Worm (Caenorhabditis elegans) whole organism, L2 larva: ENCODE measurements around the gene flp-25.

Experiments
- C34F6.9 ChIP-seq: fragments of 150-350 bp; optimal IDR thresholded peaks from 2 replicates; lab custom pipeline; 2014; ENCODE audit warnings: missing biosample characterization, missing genetic modification characterization
- F13H6.1 ChIP-seq: sonication (generic microtip); optimal IDR thresholded peaks from 2 replicates; lab custom pipeline; 2016; ENCODE audit warnings: missing genetic modification characterization, missing compliant biosample characterization
- R02D3.7 ChIP-seq: fragments of 150-350 bp; optimal IDR thresholded peaks from 2 replicates; lab custom pipeline; 2014; ENCODE audit warnings: missing biosample characterization, missing genetic modification characterization
- Y55F3AM.14 ChIP-seq: fragments of 200-800 bp; sonication (Bioruptor generic); optimal IDR thresholded peaks from 2 replicates; lab custom pipeline; 2018; ENCODE audit warnings: mild to moderate bottlenecking, missing genetic modification characterization, missing compliant biosample characterization
- ZK546.5 ChIP-seq: sonication (generic microtip); optimal IDR thresholded peaks from 2 replicates; lab custom pipeline; 2017; ENCODE audit warnings: missing biosample characterization, missing genetic modification characterization
- ama-1 ChIP-seq: fragments of 150-350 bp; optimal IDR thresholded peaks from 2 replicates; lab custom pipeline; 2018; ENCODE audit warnings: inconsistent platforms
- blmp-1 ChIP-seq: sonication (generic microtip); optimal IDR thresholded peaks from 2 replicates; lab custom pipeline; 2017; ENCODE audit warnings: missing genetic modification characterization, mild to moderate bottlenecking, missing compliant biosample characterization, antibody characterized with exemption, moderate library complexity; ENCODE audit not compliant: insufficient read depth
- crh-2 ChIP-seq: sonication (generic microtip); optimal IDR thresholded peaks from 2 replicates; lab custom pipeline; 2017; ENCODE audit warnings: missing biosample characterization, missing genetic modification characterization
- dmd-4 ChIP-seq: sonication (generic microtip); optimal IDR thresholded peaks from 2 replicates; lab custom pipeline; 2017; ENCODE audit warnings: missing biosample characterization, missing genetic modification characterization
- egl-27 ChIP-seq: sonication (generic microtip); optimal IDR thresholded peaks from 3 replicates; lab custom pipeline; 2017; ENCODE audit warnings: missing biosample characterization, missing genetic modification reagents, missing genetic modification characterization
- elt-3 ChIP-seq: sonication (generic microtip); optimal IDR thresholded peaks from 2 replicates; lab custom pipeline; 2017; ENCODE audit warnings: missing biosample characterization, missing genetic modification characterization
- fos-1 ChIP-seq: fragments of 150-350 bp; optimal IDR thresholded peaks from 2 replicates; lab custom pipeline; 2014; ENCODE audit warnings: missing biosample characterization, missing genetic modification characterization
- gmeb-1 ChIP-seq: fragments of 150-350 bp; optimal IDR thresholded peaks from 2 replicates; lab custom pipeline; 2014; ENCODE audit warnings: missing biosample characterization, missing genetic modification characterization
- lin-13 ChIP-seq: fragments of 150-350 bp; optimal IDR thresholded peaks from 2 replicates; lab custom pipeline; 2014; ENCODE audit warnings: missing biosample characterization, missing genetic modification reagents, missing genetic modification characterization
- lin-39 ChIP-seq: fragments of 150-350 bp; optimal IDR thresholded peaks from 2 replicates; lab custom pipeline; 2014; ENCODE audit warnings: missing biosample characterization, missing genetic modification reagents, missing genetic modification characterization
- lsy-2 ChIP-seq, 2 experiments: fragments of 150-350 bp in 1 of 2; sonication (generic microtip) in 1 of 2; optimal IDR thresholded peaks; 2 replicates each; lab custom pipeline; 2014 to 2017; ENCODE audit warnings: missing biosample characterization in 2 of 2, missing genetic modification characterization in 2 of 2
- mab-5 ChIP-seq: fragments of 150-350 bp; optimal IDR thresholded peaks from 2 replicates; lab custom pipeline; 2014; ENCODE audit warnings: missing biosample characterization, missing genetic modification characterization
- mbf-1 ChIP-seq: sonication (generic microtip); optimal IDR thresholded peaks from 2 replicates; lab custom pipeline; 2017; ENCODE audit warnings: missing biosample characterization, missing genetic modification characterization
- nhr-11 ChIP-seq: fragments of 150-350 bp; optimal IDR thresholded peaks from 2 replicates; lab custom pipeline; 2014; ENCODE audit warnings: missing biosample characterization, missing genetic modification characterization
- nhr-12 ChIP-seq: fragments of 150-350 bp; optimal IDR thresholded peaks from 2 replicates; lab custom pipeline; 2014; ENCODE audit warnings: missing biosample characterization, missing genetic modification characterization
- nhr-129 ChIP-seq: fragments of 150-350 bp; optimal IDR thresholded peaks from 2 replicates; lab custom pipeline; 2014; ENCODE audit warnings: missing biosample characterization, missing genetic modification characterization
- nhr-21 ChIP-seq: fragments of 150-350 bp; optimal IDR thresholded peaks from 2 replicates; lab custom pipeline; 2014; ENCODE audit warnings: missing biosample characterization, missing genetic modification characterization
- nhr-237 ChIP-seq: fragments of 150-350 bp; optimal IDR thresholded peaks from 2 replicates; lab custom pipeline; 2014; ENCODE audit warnings: missing biosample characterization, missing genetic modification characterization
- nhr-6 ChIP-seq: fragments of 150-350 bp; optimal IDR thresholded peaks from 2 replicates; lab custom pipeline; 2014; ENCODE audit warnings: missing biosample characterization, missing genetic modification characterization
- nhr-77 ChIP-seq: fragments of 150-350 bp; optimal IDR thresholded peaks from 2 replicates; lab custom pipeline; 2014; ENCODE audit warnings: missing biosample characterization, missing genetic modification characterization
- peb-1 ChIP-seq: fragments of 150-350 bp; optimal IDR thresholded peaks from 2 replicates; lab custom pipeline; 2014; ENCODE audit warnings: missing biosample characterization, missing genetic modification characterization
- sem-4 ChIP-seq: fragments of 150-350 bp; optimal IDR thresholded peaks from 2 replicates; lab custom pipeline; 2014; ENCODE audit warnings: missing biosample characterization, missing genetic modification reagents, missing genetic modification characterization
- sma-3 ChIP-seq: sonication (generic microtip); optimal IDR thresholded peaks from 2 replicates; lab custom pipeline; 2016; ENCODE audit warnings: missing genetic modification reagents, missing genetic modification characterization, missing compliant biosample characterization
- sma-9 ChIP-seq, 2 experiments: fragments of 150-350 bp in 1 of 2; sonication (generic microtip) in 1 of 2; optimal IDR thresholded peaks; 2 replicates each; lab custom pipeline; 2014 to 2016; ENCODE audit warnings: missing genetic modification characterization in 2 of 2, mild to moderate bottlenecking in 1 of 2, missing biosample characterization in 1 of 2, missing compliant biosample characterization in 1 of 2, missing genetic modification reagents in 1 of 2, moderate library complexity in 1 of 2
- snpc-4 ChIP-seq: fragments of 150-350 bp; optimal IDR thresholded peaks from 2 replicates; lab custom pipeline; 2014; ENCODE audit warnings: missing biosample characterization, missing genetic modification characterization
- unc-39 ChIP-seq: fragments of 150-350 bp; optimal IDR thresholded peaks from 2 replicates; lab custom pipeline; 2014; ENCODE audit warnings: missing biosample characterization, missing genetic modification characterization
- ztf-1 ChIP-seq: fragments of 200-800 bp; sonication (Bioruptor generic); conservative IDR thresholded peaks from 2 replicates; pipeline ENCODE4 v1.3.6; 2022; ENCODE audit warnings: missing genetic modification characterization, missing compliant biosample characterization
- ztf-11 ChIP-seq: sonication (generic microtip); optimal IDR thresholded peaks from 2 replicates; lab custom pipeline; 2017; ENCODE audit warnings: missing biosample characterization, missing genetic modification characterization
- ztf-4 ChIP-seq: fragments of 150-350 bp; optimal IDR thresholded peaks from 2 replicates; lab custom pipeline; 2014; ENCODE audit warnings: missing biosample characterization, missing genetic modification characterization

flp-25 gene

DNA sequence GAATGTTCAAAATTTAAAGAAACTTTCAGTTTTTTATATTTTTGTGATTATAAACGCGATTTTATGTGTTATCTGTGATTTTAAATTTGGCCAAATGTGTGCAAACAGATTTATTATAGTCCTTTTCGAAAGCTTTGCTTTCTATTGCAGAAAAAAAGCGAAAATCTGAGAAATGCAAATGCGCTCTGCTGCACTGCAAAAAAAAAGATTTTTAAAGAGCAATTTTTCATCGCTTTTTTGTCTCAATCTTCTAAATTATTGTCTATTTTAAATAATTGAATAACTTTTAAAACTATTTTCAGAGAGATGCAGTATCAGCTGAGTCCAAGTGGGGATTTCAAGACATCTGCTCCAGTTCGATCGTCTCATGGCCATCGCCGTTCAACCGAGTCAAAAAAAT, 39.3 kb upstream of the flp-25 start, which contains the start of gene cpb-1:
Gene cpb-1 (plus strand): TSS at position 301 of the 400 bp plus-strand sequence.
- no peak for TF ChIP-seq sem-4 (tag; lab: Kevin White, UChicago)
- TF ChIP-seq, all 48 proteins: peak for 0

DNA sequence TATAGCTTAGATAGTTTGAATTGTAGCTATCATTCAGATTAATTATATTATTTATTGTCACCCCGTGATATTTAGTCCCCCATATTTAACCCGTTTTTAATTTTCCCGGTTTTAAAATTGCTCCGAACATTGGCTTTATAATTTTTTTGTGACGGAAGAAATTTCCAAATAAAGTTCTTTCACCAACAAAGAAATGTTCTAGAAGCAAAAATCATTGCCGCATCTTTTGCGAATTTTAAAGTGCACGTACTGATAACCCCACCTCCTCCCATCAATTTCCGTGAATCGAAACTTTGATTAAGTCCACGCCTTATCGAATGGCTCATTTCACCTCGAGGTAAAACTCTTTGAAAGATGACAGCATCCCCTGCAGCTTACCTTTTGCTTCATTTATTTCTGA, 36.6 kb upstream of the flp-25 start, which contains the start of gene C40H1.7:
Gene C40H1.7 (plus strand): TSS at position 301 of the 400 bp plus-strand sequence.
- TF ChIP-seq lin-13 (GFP tag; lab: Kevin White, UChicago) = no peak
- TF ChIP-seq mbf-1 (tag; lab: Kevin White, UChicago) = no peak
- no peak for TF ChIP-seq sma-3 (GFP tag; lab: Kevin White, UChicago)
- no peak for TF ChIP-seq ZK546.5 (tag; lab: Kevin White, UChicago)
- TF ChIP-seq ztf-1 (GFP tag; lab: Robert Waterston, UW) = no peak
- no peak for TF ChIP-seq ztf-4 (tag; lab: Kevin White, UChicago)
- no peak for TF ChIP-seq crh-2

DNA sequence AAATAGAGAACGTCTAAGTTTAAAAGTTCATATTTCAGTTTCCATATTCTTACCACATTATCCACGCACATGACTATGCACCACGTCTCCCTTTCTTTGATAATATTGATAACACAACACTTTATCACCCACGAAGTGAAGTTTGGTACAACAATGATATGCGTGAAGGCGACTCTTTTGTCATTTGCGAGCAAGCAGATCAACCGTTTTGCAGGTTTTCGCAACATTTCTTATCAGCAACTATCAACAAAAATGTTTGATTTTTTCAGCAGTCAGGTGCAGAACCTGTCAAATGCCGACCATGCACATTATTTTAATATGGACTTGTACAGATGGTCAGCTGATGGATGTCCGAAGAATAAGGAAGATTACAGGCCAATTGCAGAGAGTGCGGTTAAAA, 34.8 kb upstream of the flp-25 start:
- no peak for TF ChIP-seq nhr-12 (tag; lab: Kevin White, UChicago)
- TF ChIP-seq gmeb-1 (tag; lab: Kevin White, UChicago) = peak; percentile 44
- no peak for TF ChIP-seq snpc-4
- peak; percentile 72 for TF ChIP-seq sma-9 (GFP tag; optimal IDR thresholded peaks at IDR 0.05; lab: Kevin White, UChicago)
- no peak for TF ChIP-seq sma-9 (tag; optimal IDR thresholded peaks at IDR 0.05; lab: Kevin White, UChicago)
- TF ChIP-seq nhr-129 (tag; lab: Kevin White, UChicago) = no peak
- no peak for TF ChIP-seq lsy-2 (tag; optimal IDR thresholded peaks at IDR 0.05; lab: Kevin White, UChicago)
- no peak for TF ChIP-seq nhr-11
- no peak for TF ChIP-seq nhr-6 (tag; lab: Kevin White, UChicago)
- TF ChIP-seq R02D3.7 = no peak
- TF ChIP-seq nhr-21 = no peak
- TF ChIP-seq ztf-4 (tag; lab: Kevin White, UChicago) = no peak
- no peak for TF ChIP-seq peb-1 (tag; lab: Kevin White, UChicago)
- TF ChIP-seq sma-3 (GFP tag; lab: Kevin White, UChicago) = peak; percentile 34
- TF ChIP-seq F13H6.1 (tag; lab: Kevin White, UChicago) = peak; percentile 12
- no peak for TF ChIP-seq unc-39
- TF ChIP-seq elt-3 (tag; lab: Kevin White, UChicago) = no peak
- TF ChIP-seq dmd-4 (tag; lab: Kevin White, UChicago) = no peak
- TF ChIP-seq ztf-11 = no peak
- TF ChIP-seq fos-1 (tag; lab: Kevin White, UChicago) = peak; percentile 93
- no peak for TF ChIP-seq sem-4 (tag; lab: Kevin White, UChicago)
- no peak for TF ChIP-seq mab-5 (tag; lab: Kevin White, UChicago)
- TF ChIP-seq crh-2 = peak; percentile 87
- no peak for TF ChIP-seq Y55F3AM.14
- TF ChIP-seq nhr-237 (tag; lab: Kevin White, UChicago) = no peak

DNA sequence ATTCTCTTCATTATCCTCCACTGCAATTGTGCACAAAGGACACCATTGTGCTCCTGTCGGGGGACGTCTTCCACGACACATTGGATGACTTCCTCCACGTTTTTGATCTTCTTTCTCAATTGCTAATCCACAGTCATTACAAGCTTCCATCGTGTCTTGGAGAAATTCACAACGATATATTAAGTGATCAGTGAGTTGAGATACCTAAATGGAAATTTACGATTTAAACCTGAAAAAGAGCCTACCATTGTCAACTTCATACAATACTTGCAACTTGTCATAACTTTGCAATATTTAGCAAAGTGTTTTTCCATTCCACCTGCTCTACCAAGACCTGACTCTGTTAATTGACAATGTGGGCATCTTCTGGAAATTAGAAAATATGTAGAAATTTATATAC, 33.4 kb upstream of the flp-25 start:
- TF ChIP-seq egl-27 (tag; lab: Kevin White, UChicago) (no peak), ztf-1 (GFP tag; lab: Robert Waterston, UW) (no peak), blmp-1 (no peak), lin-39 (tag; lab: Kevin White, UChicago) (no peak), ztf-11 (no peak), unc-39 (no peak), dmd-4 (tag; lab: Kevin White, UChicago) (no peak), C34F6.9 (tag; lab: Kevin White, UChicago) (no peak)

DNA sequence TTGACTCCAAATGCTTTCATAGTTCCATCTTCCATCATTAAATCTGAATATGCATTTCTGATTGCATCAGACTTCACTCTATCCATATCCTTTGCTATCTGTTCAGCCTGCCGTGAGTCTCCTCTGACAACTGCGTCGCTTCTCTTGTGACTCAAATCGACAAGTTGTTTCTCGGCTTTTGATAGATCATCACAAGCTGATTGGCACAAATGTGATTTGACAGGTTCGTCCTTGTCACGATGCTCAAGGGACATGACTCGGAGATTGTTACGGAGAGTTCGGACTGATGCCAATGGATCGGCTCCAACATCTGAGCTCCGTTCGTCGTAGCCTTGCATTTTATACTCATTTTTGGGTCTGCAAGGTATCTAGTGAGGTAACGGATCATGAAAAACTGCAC, 32.6 kb upstream of the flp-25 start:
- no peak for TF ChIP-seq ama-1 (lab: Kevin White, UChicago)
- TF ChIP-seq lsy-2 (tag; optimal IDR thresholded peaks at IDR 0.05; lab: Kevin White, UChicago) = peak in 1 of 2 experiments; percentile 13
- TF ChIP-seq nhr-129 (tag; lab: Kevin White, UChicago) = peak; percentile 73

DNA sequence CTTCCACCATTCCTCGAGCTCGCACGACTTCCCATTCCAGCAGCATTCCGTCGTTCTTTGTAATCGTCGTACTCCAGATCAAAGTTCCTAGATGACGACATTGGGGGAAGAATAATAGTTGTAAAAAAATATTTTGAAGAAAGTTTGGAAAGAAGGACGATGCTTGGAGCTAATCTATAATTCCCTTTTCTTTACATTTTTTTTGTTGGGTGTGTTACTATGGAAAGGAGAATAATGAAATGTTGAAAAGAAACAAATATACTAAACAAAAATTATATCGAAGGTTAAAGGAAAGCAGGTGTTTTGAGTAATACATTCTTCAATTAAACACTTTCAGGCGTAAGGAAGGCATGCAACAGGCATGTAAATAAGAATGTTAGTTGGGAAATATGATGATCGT, 32.1 kb upstream of the flp-25 start, which contains the start of gene C40H1.3:
Gene C40H1.3 (minus strand): TSS at position 101 of the 400 bp plus-strand sequence.
- TF ChIP-seq elt-3 (tag; lab: Kevin White, UChicago) (no peak), ztf-4 (tag; lab: Kevin White, UChicago) (no peak), mab-5 (tag; lab: Kevin White, UChicago) (no peak), ZK546.5 (tag; lab: Kevin White, UChicago) (no peak), nhr-77 (tag; lab: Kevin White, UChicago) (no peak), gmeb-1 (tag; lab: Kevin White, UChicago) (no peak)
- TF ChIP-seq, all 48 proteins: peak for 0
